Fruit fly (Drosophila melanogaster): ENCODE data around the gene CG10984.
A peak's percentile ranks its signal among the peaks of the same experiment; 100 is the strongest.

The CG10984 gene

DNA sequence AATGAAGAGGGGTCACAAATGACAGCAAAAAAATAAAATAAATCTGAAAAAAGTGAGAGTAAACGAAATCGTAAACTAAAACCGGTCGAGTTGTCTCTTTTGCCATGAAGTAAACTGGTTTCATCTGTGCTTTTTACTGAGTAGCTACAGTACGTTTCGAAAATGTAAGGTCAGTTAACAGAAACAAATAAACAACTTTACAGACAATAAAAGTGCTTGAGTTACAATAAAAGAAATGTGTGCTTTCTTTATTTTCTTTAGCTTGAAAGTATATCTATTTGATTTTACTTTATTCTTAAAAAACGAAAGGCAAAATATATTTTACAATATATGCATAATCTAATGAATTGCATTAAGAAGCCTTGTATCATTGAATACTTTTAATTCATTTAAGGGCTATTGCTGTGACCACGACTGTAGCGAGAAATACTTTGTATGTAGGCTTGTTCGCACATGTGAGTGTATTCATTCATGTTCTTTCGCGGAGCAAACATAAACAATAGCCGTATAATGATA lies 43.1 kb downstream of the CG10984 start:
- TF ChIP-seq CG17801 (GFP tag; optimal IDR thresholded peaks at IDR 0.05; ENCODE audit: partially characterized antibody): peak; percentile 51

DNA sequence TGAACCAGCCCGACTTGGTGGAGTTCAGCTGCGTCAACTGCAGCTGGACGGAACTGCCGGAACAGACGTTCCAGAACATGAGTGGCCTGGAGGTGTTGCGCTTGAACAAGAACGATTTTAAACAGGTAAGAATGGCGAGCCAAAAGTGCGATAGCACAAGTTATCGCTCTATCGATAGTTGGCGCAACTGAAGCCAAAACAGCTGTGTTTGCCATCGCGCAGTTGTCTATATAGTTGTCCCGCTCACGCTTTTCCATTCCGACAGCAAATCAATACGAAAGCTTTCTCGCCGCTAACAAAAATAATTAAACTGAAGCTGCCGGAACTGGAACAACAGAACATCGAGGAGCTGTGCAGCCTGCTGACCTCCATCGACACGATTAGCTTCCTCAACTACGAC lies 44.6 kb downstream of the CG10984 start:
- peak; percentile 28 for TF ChIP-seq CG17801 (GFP tag; optimal IDR thresholded peaks at IDR 0.05; ENCODE audit: partially characterized antibody)

- TF ChIP-seq CG17801 (GFP tag; optimal IDR thresholded peaks at IDR 0.05; ENCODE audit: partially characterized antibody): no peak
Observed at dm6 chr3L:12796077-12796641, 46.2 kb downstream of the CG10984 start.

DNA sequence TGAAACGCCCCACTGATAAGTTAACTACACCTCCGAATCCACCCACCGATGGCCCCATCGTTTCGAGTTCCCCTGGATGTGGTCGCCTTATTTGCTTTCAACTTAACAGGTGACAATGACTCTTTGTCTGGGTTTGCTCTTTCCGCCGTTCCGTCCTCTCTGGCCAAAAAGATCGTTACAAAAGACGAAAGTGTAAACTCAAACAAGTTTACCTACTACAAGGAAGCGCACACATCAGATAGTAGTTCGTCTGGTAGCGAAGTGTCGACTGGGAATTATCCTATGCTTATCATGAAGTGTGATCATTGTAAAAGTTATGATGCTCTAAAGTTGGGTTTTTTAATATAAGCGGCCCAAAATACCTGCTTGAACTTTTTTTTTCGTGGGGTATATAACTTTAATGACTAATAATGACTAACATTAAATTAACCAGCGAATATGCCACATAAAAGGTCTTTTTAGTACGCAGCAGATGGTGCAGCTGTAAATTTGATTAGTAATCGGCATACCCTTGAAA lies 48.9 kb downstream of the CG10984 start:
- no peak for TF ChIP-seq CG17801 (GFP tag; optimal IDR thresholded peaks at IDR 0.05; ENCODE audit: partially characterized antibody)

dm6 chr3L:12799431-12800147 lies 49.7 kb downstream of the CG10984 start:
- TF ChIP-seq CG17801 (GFP tag; optimal IDR thresholded peaks at IDR 0.05; ENCODE audit: partially characterized antibody): no peak

DNA sequence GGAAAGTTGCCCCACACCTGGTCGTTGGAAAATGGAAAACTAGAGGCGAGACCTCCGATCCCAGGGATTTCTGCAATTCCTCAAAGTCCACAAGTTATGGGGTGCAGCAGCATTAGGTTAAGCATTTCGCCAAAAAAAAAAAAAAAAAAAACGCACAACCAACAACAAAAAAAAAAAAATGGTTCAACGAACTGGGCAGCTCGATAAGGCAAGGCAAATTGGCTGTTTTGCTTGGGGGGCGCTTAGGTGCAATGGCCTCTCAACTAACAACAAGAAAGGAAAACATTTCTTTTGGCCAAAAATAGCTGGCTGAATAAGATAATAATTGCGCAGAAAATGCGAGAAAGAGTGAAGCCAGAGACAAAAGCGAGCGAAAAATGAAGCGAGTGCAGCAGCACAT lies 50.2 kb downstream of the CG10984 start:
- no peak for TF ChIP-seq CG17801 (GFP tag; optimal IDR thresholded peaks at IDR 0.05; ENCODE audit: partially characterized antibody)

dm6 chr3L:12802443-12802865 lies 52.5 kb downstream of the CG10984 start:
- peak; percentile 44 for TF ChIP-seq CG17801 (GFP tag; optimal IDR thresholded peaks at IDR 0.05; ENCODE audit: partially characterized antibody)
